Worm (Caenorhabditis elegans) whole organism, mixed stage, embryonic: Measurements from ENCODE around the gene W08E12.7.

Source experiments
- M03D4.4 ChIP-seq: sonication (generic microtip); optimal IDR thresholded peaks from 2 replicates; lab custom pipeline; 2017; ENCODE audit warnings: mild to moderate bottlenecking, missing genetic modification characterization, missing compliant biosample characterization
- bed-3 ChIP-seq: fragments of 200-800 bp; sonication (Bioruptor generic); optimal IDR thresholded peaks from 3 replicates; lab custom pipeline; 2018; ENCODE audit warnings: mild to moderate bottlenecking, missing genetic modification characterization, moderate library complexity, missing compliant biosample characterization
- blmp-1 ChIP-seq: fragments of 150-350 bp; optimal IDR thresholded peaks from 2 replicates; lab custom pipeline; 2014; ENCODE audit warnings: missing biosample characterization, missing genetic modification characterization
- ceh-43 ChIP-seq: fragments of 200-800 bp; sonication (Bioruptor generic); optimal IDR thresholded peaks from 2 replicates; lab custom pipeline; 2018; ENCODE audit warnings: mild to moderate bottlenecking, missing genetic modification characterization, moderate library complexity, missing compliant biosample characterization
- cnd-1 ChIP-seq: fragments of 200-800 bp; sonication (Bioruptor generic); optimal IDR thresholded peaks from 2 replicates; lab custom pipeline; 2018; ENCODE audit warnings: mild to moderate bottlenecking, missing genetic modification characterization, missing compliant biosample characterization
- drap-1 ChIP-seq: fragments of 200-800 bp; sonication (Bioruptor generic); optimal IDR thresholded peaks from 3 replicates; lab custom pipeline; 2018; ENCODE audit warnings: mild to moderate bottlenecking, missing genetic modification characterization, missing compliant biosample characterization
- elt-1 ChIP-seq: sonication (generic microtip); optimal IDR thresholded peaks from 2 replicates; lab custom pipeline; 2017; ENCODE audit warnings: missing genetic modification characterization, mild to moderate bottlenecking, missing compliant biosample characterization, antibody characterized with exemption, moderate library complexity, borderline replicate concordance; ENCODE audit not compliant: insufficient read depth
- elt-3 ChIP-seq: fragments of 150-350 bp; optimal IDR thresholded peaks from 2 replicates; lab custom pipeline; 2014; ENCODE audit warnings: missing biosample characterization, missing genetic modification characterization
- ham-2 ChIP-seq: fragments of 200-800 bp; sonication (Bioruptor generic); optimal IDR thresholded peaks from 2 replicates; lab custom pipeline; 2018; ENCODE audit warnings: mild to moderate bottlenecking, missing genetic modification characterization, missing compliant biosample characterization
- hlh-1 ChIP-seq: fragments of 150-350 bp; optimal IDR thresholded peaks from 2 replicates; lab custom pipeline; 2014; ENCODE audit warnings: missing biosample characterization, missing genetic modification reagents, missing genetic modification characterization
- lin-32 ChIP-seq: fragments of 200-800 bp; sonication (Bioruptor generic); optimal IDR thresholded peaks from 2 replicates; lab custom pipeline; 2018; ENCODE audit warnings: mild to moderate bottlenecking, missing genetic modification characterization, missing compliant biosample characterization
- lsy-2 ChIP-seq: fragments of 150-350 bp; optimal IDR thresholded peaks from 2 replicates; lab custom pipeline; 2014; ENCODE audit warnings: missing biosample characterization, missing genetic modification characterization
- mab-5 ChIP-seq: fragments of 150-350 bp; optimal IDR thresholded peaks from 2 replicates; lab custom pipeline; 2014; ENCODE audit warnings: missing biosample characterization, missing genetic modification characterization
- mep-1 ChIP-seq: fragments of 150-350 bp; optimal IDR thresholded peaks from 2 replicates; lab custom pipeline; 2017; ENCODE audit warnings: missing biosample characterization, missing genetic modification reagents, missing genetic modification characterization, inconsistent platforms
- mls-2 ChIP-seq: sonication (generic microtip); optimal IDR thresholded peaks from 2 replicates; lab custom pipeline; 2016; ENCODE audit warnings: mild to moderate bottlenecking, missing genetic modification characterization, moderate library complexity, missing compliant biosample characterization
- nhr-2 ChIP-seq: fragments of 150-350 bp; optimal IDR thresholded peaks from 2 replicates; lab custom pipeline; 2014; ENCODE audit warnings: missing biosample characterization, missing genetic modification characterization
- nhr-237 ChIP-seq: fragments of 150-350 bp; optimal IDR thresholded peaks from 2 replicates; lab custom pipeline; 2014; ENCODE audit warnings: missing biosample characterization, missing genetic modification characterization
- nhr-28 ChIP-seq: fragments of 150-350 bp; optimal IDR thresholded peaks from 2 replicates; lab custom pipeline; 2014; ENCODE audit warnings: missing biosample characterization, missing genetic modification characterization
- nhr-76 ChIP-seq: sonication (generic microtip); optimal IDR thresholded peaks from 2 replicates; lab custom pipeline; 2017; ENCODE audit warnings: missing biosample characterization, missing genetic modification characterization
- pha-4 ChIP-seq: fragments of 150-350 bp; optimal IDR thresholded peaks from 2 replicates; lab custom pipeline; 2018; ENCODE audit warnings: missing biosample characterization, missing genetic modification reagents, missing genetic modification characterization
- sem-2 ChIP-seq: fragments of 200-800 bp; sonication (Bioruptor generic); optimal IDR thresholded peaks from 2 replicates; lab custom pipeline; 2018; ENCODE audit warnings: mild to moderate bottlenecking, missing genetic modification characterization, missing compliant biosample characterization
- snpc-4 ChIP-seq: fragments of 150-350 bp; optimal IDR thresholded peaks from 2 replicates; lab custom pipeline; 2014; ENCODE audit warnings: missing biosample characterization, missing genetic modification characterization
- sptf-1 ChIP-seq: sonication (generic microtip); optimal IDR thresholded peaks from 2 replicates; lab custom pipeline; 2017; ENCODE audit warnings: mild to moderate bottlenecking, missing genetic modification characterization, moderate library complexity, missing compliant biosample characterization
- tbx-8 ChIP-seq: fragments of 200-800 bp; sonication (Bioruptor generic); optimal IDR thresholded peaks from 2 replicates; lab custom pipeline; 2018; ENCODE audit warnings: mild to moderate bottlenecking, missing genetic modification characterization, moderate library complexity, missing compliant biosample characterization
- unc-120 ChIP-seq: sonication (generic microtip); optimal IDR thresholded peaks from 2 replicates; lab custom pipeline; 2017; ENCODE audit warnings: missing genetic modification characterization, missing compliant biosample characterization; ENCODE audit not compliant: poor library complexity, severe bottlenecking
- unc-39 ChIP-seq: fragments of 150-350 bp; optimal IDR thresholded peaks from 2 replicates; lab custom pipeline; 2014; ENCODE audit warnings: missing biosample characterization, missing genetic modification characterization
- unc-62 ChIP-seq: fragments of 150-350 bp; optimal IDR thresholded peaks from 2 replicates; lab custom pipeline; 2014; ENCODE audit warnings: missing biosample characterization, missing genetic modification reagents, missing genetic modification characterization
- zip-8 ChIP-seq: fragments of 150-350 bp; optimal IDR thresholded peaks from 2 replicates; lab custom pipeline; 2014; ENCODE audit warnings: missing biosample characterization, missing genetic modification characterization
- ztf-11 ChIP-seq: fragments of 150-350 bp; optimal IDR thresholded peaks from 2 replicates; lab custom pipeline; 2014; ENCODE audit warnings: missing biosample characterization, missing genetic modification characterization

Gene W08E12.7

ce11 chrIV:3251551-3251950 is 43.4 kb upstream of the W08E12.7 start:
- TF ChIP-seq mab-5 (tag; lab: Kevin White, UChicago) (no peak), elt-3 (no peak), blmp-1 (no peak), bed-3 (GFP tag; lab: Kevin White, UChicago) (no peak), zip-8 (no peak), ztf-11 (no peak), elt-1 (tag; lab: Kevin White, UChicago) (no peak), tbx-8 (no peak), nhr-76 (tag; lab: Kevin White, UChicago) (no peak), hlh-1 (no peak), lsy-2 (tag; lab: Kevin White, UChicago) (no peak), nhr-28 (tag; lab: Kevin White, UChicago) (no peak), sptf-1 (tag; lab: Kevin White, UChicago) (no peak), sem-2 (GFP tag; lab: Kevin White, UChicago) (no peak)

DNA sequence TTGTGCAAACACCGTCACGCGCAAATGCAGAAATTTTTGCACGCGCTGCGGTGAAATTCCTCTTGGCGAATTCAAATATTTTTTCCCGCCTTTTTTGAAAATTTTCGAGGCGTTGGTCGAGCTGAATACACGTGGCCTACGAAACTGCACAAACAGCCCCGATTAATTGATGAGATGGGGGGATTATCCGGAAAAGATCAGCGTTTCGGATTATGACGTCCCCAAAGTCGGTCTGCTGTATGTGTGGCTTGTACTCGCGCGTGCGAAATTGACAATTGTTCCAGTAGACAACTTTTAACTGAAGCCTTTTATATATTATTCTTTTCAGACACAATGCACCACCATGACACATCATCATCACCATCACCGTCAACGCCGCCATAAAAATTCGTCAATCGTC is 42.9 kb upstream of the W08E12.7 start:
- TF ChIP-seq nhr-2 (tag; lab: Kevin White, UChicago) (no peak), lsy-2 (tag; lab: Kevin White, UChicago) (no peak), mab-5 (tag; lab: Kevin White, UChicago) (no peak), nhr-28 (tag; lab: Kevin White, UChicago) (no peak), ceh-43 (GFP tag; lab: Kevin White, UChicago) (no peak)
- TF ChIP-seq, all 35 proteins: peak for 0

ce11 chrIV:3254443-3254842 is 40.5 kb upstream of the W08E12.7 start, which contains the start of gene dmd-9:
dmd-9 (minus strand) TSS chrIV:3254543.
- peak; percentile 4 for TF ChIP-seq M03D4.4 (tag; lab: Kevin White, UChicago)
- TF ChIP-seq ztf-11, result no peak
- TF ChIP-seq, all 35 proteins: peak for 1

ce11 chrIV:3256866-3257265 is 38.1 kb upstream of the W08E12.7 start:
- peak; percentile 60 for TF ChIP-seq hlh-1
- TF ChIP-seq mep-1 (tag; lab: Kevin White, UChicago), result no peak
- TF ChIP-seq ham-2 (GFP tag; lab: Kevin White, UChicago), result no peak
- TF ChIP-seq blmp-1, result no peak
- TF ChIP-seq ceh-43 (GFP tag; lab: Kevin White, UChicago), result no peak
- peak; percentile 38 for TF ChIP-seq unc-62
- no peak for TF ChIP-seq unc-120 (tag; lab: Kevin White, UChicago)
- TF ChIP-seq elt-3, result no peak
- no peak for TF ChIP-seq nhr-76 (tag; lab: Kevin White, UChicago)
- no peak for TF ChIP-seq snpc-4 (tag; lab: Kevin White, UChicago)
- TF ChIP-seq mls-2 (tag; lab: Kevin White, UChicago), result no peak
- TF ChIP-seq nhr-28 (tag; lab: Kevin White, UChicago), result no peak
- TF ChIP-seq unc-39 (tag; lab: Kevin White, UChicago), result no peak

- TF ChIP-seq pha-4 (tag; lab: Kevin White, UChicago) (no peak), cnd-1 (tag; lab: Kevin White, UChicago) (no peak), drap-1 (GFP tag; lab: Kevin White, UChicago) (no peak), lin-32 (GFP tag; lab: Kevin White, UChicago) (no peak), sptf-1 (tag; lab: Kevin White, UChicago) (no peak), M03D4.4 (tag; lab: Kevin White, UChicago) (no peak), nhr-76 (tag; lab: Kevin White, UChicago) (no peak), mls-2 (tag; lab: Kevin White, UChicago) (no peak), snpc-4 (tag; lab: Kevin White, UChicago) (no peak), unc-62 (no peak), mep-1 (tag; lab: Kevin White, UChicago) (no peak), sem-2 (GFP tag; lab: Kevin White, UChicago) (no peak), nhr-237 (tag; lab: Kevin White, UChicago) (no peak), mab-5 (tag; lab: Kevin White, UChicago) (no peak), ham-2 (GFP tag; lab: Kevin White, UChicago) (no peak)
Measured at ce11 chrIV:3258528-3258927, 36.4 kb upstream of the W08E12.7 start, which contains the start of gene T26C12.1. T26C12.1 (plus strand) TSS chrIV:3258910.

DNA sequence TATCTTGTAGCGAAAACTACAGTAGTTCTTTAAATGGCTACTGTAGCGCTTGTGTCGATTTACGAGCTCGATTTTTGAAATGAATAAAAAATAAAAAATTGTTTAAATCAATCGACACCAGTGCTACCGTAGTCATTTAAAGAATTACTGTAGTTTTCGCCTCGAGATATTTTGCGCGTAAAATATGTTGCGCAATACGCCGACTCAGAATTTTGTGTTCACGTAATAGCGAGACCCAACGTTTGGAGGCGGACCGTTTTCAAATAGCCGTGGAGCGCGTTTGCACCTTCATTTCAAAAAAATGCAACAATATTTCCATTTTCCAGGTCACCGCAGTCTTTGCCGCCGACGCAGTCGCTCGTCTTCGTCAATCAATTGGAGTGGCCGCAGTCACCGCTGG is 34.7 kb upstream of the W08E12.7 start:
- TF ChIP-seq zip-8 (peak; percentile 94), unc-39 (tag; lab: Kevin White, UChicago) (no peak), mls-2 (tag; lab: Kevin White, UChicago) (no peak), ztf-11 (no peak), unc-120 (tag; lab: Kevin White, UChicago) (no peak), cnd-1 (tag; lab: Kevin White, UChicago) (no peak), bed-3 (GFP tag; lab: Kevin White, UChicago) (no peak), nhr-28 (tag; lab: Kevin White, UChicago) (no peak)
